Worm (Caenorhabditis elegans) whole organism, L1 larva: ENCODE measurements around the gene W06A11.1.

Experiments used
- Y116A8C.19 ChIP-seq: sonication (generic microtip); optimal IDR thresholded peaks from 2 replicates; lab custom pipeline; 2016; ENCODE audit warnings: missing compliant biosample characterization, missing genetic modification characterization, borderline replicate concordance
- aha-1 ChIP-seq: fragments of 150-350 bp; optimal IDR thresholded peaks from 2 replicates; lab custom pipeline; 2014; ENCODE audit warnings: missing biosample characterization, missing genetic modification characterization
- alr-1 ChIP-seq: fragments of 200-800 bp; sonication (Bioruptor generic); optimal IDR thresholded peaks from 2 replicates; lab custom pipeline; 2018; ENCODE audit warnings: borderline replicate concordance, mild to moderate bottlenecking, missing genetic modification characterization, missing compliant biosample characterization
- blmp-1 ChIP-seq: fragments of 150-350 bp; optimal IDR thresholded peaks from 2 replicates; lab custom pipeline; 2014; ENCODE audit warnings: missing biosample characterization, missing genetic modification characterization
- ceh-63 ChIP-seq: fragments of 200-800 bp; sonication (Bioruptor generic); optimal IDR thresholded peaks from 2 replicates; lab custom pipeline; 2018; ENCODE audit warnings: mild to moderate bottlenecking, missing genetic modification characterization, missing compliant biosample characterization
- ceh-90 ChIP-seq: sonication (generic microtip); optimal IDR thresholded peaks from 2 replicates; lab custom pipeline; 2016; ENCODE audit warnings: missing genetic modification characterization, missing compliant biosample characterization
- dsc-1 ChIP-seq: sonication (generic microtip); optimal IDR thresholded peaks from 2 replicates; lab custom pipeline; 2016; ENCODE audit warnings: mild to moderate bottlenecking, missing genetic modification characterization, missing compliant biosample characterization
- egl-13 ChIP-seq: sonication (generic microtip); optimal IDR thresholded peaks from 2 replicates; lab custom pipeline; 2016; ENCODE audit warnings: missing genotype, missing genetic modification reagents, missing genetic modification characterization, missing compliant biosample characterization
- egl-27 ChIP-seq, 2 experiments: fragments of 150-350 bp in 1 of 2; sonication (generic microtip); optimal IDR thresholded peaks; 3 replicates each; lab custom pipeline; 2017 to 2018; ENCODE audit warnings: missing biosample characterization in 2 of 2, missing genetic modification characterization in 2 of 2, missing genetic modification reagents in 2 of 2
- fkh-10 ChIP-seq: sonication (generic microtip); optimal IDR thresholded peaks from 2 replicates; lab custom pipeline; 2017; ENCODE audit warnings: missing biosample characterization, missing genetic modification reagents, missing genetic modification characterization
- fkh-4 ChIP-seq: sonication (generic microtip); optimal IDR thresholded peaks from 2 replicates; lab custom pipeline; 2016; ENCODE audit warnings: missing compliant biosample characterization, missing genetic modification characterization, borderline replicate concordance
- hlh-17 ChIP-seq: fragments of 200-800 bp; sonication (Bioruptor generic); optimal IDR thresholded peaks from 2 replicates; lab custom pipeline; 2018; ENCODE audit warnings: missing genetic modification characterization, mild to moderate bottlenecking, missing compliant biosample characterization, moderate library complexity, borderline replicate concordance
- hpl-2 ChIP-seq: fragments of 150-350 bp; optimal IDR thresholded peaks from 2 replicates; lab custom pipeline; 2014; ENCODE audit warnings: missing biosample characterization, missing genetic modification reagents, missing genetic modification characterization
- irx-1 ChIP-seq: sonication (generic microtip); optimal IDR thresholded peaks from 2 replicates; lab custom pipeline; 2016; ENCODE audit warnings: missing genetic modification characterization, missing compliant biosample characterization
- lin-35 ChIP-seq, 2 experiments: fragments of 150-350 bp; optimal IDR thresholded peaks; 2 replicates each; lab custom pipeline; 2014; ENCODE audit warnings: missing biosample characterization in 2 of 2, missing genetic modification characterization in 2 of 2, missing genetic modification reagents in 2 of 2
- lin-39 ChIP-seq: fragments of 150-350 bp; optimal IDR thresholded peaks from 2 replicates; lab custom pipeline; 2014; ENCODE audit warnings: missing biosample characterization, missing genetic modification reagents, missing genetic modification characterization
- mef-2 ChIP-seq: fragments of 150-350 bp; optimal IDR thresholded peaks from 2 replicates; lab custom pipeline; 2014; ENCODE audit warnings: missing biosample characterization, missing genetic modification characterization
- nhr-20 ChIP-seq: sonication (generic microtip); optimal IDR thresholded peaks from 2 replicates; lab custom pipeline; 2016; ENCODE audit warnings: mild to moderate bottlenecking, missing genetic modification characterization, missing compliant biosample characterization
- nhr-47 ChIP-seq: sonication (generic microtip); optimal IDR thresholded peaks from 2 replicates; lab custom pipeline; 2016; ENCODE audit warnings: mild to moderate bottlenecking, missing genetic modification characterization, moderate library complexity, missing compliant biosample characterization
- nhr-84 ChIP-seq: sonication (generic microtip); optimal IDR thresholded peaks from 2 replicates; lab custom pipeline; 2017; ENCODE audit warnings: missing biosample characterization, missing genetic modification characterization
- nhr-85 ChIP-seq: sonication (generic microtip); peaks from one replicate; lab custom pipeline; 2016; ENCODE audit warnings: missing genetic modification characterization, inconsistent platforms, missing compliant biosample characterization
- nhr-90 ChIP-seq: sonication (generic microtip); optimal IDR thresholded peaks from 2 replicates; lab custom pipeline; 2016; ENCODE audit warnings: mild to moderate bottlenecking, missing genetic modification characterization, missing compliant biosample characterization; ENCODE audit not compliant: poor library complexity
- pqm-1 ChIP-seq: sonication (generic microtip); optimal IDR thresholded peaks from 3 replicates; lab custom pipeline; 2017; ENCODE audit warnings: missing biosample characterization, missing genetic modification characterization
- rnt-1 ChIP-seq: sonication (generic microtip); optimal IDR thresholded peaks from 2 replicates; lab custom pipeline; 2016; ENCODE audit warnings: mild to moderate bottlenecking, missing genetic modification characterization, moderate library complexity, missing compliant biosample characterization
- skn-1 ChIP-seq: fragments of 150-350 bp; optimal IDR thresholded peaks from 2 replicates; lab custom pipeline; 2014; ENCODE audit warnings: missing biosample characterization, missing genetic modification characterization
- sptf-1 ChIP-seq: fragments of 150-350 bp; optimal IDR thresholded peaks from 2 replicates; lab custom pipeline; 2014; ENCODE audit warnings: missing biosample characterization, missing genetic modification characterization
- swsn-7 ChIP-seq: sonication (generic microtip); optimal IDR thresholded peaks from 2 replicates; lab custom pipeline; 2016; ENCODE audit warnings: missing genetic modification characterization, missing compliant biosample characterization
- tlp-1 ChIP-seq: fragments of 150-350 bp; optimal IDR thresholded peaks from 2 replicates; lab custom pipeline; 2014; ENCODE audit warnings: missing biosample characterization, missing genetic modification characterization
- unc-30 ChIP-seq: sonication (generic microtip); optimal IDR thresholded peaks from 2 replicates; lab custom pipeline; 2017; ENCODE audit warnings: missing biosample characterization, missing genetic modification characterization
- unc-62 ChIP-seq: fragments of 150-350 bp; optimal IDR thresholded peaks from 2 replicates; lab custom pipeline; 2014; ENCODE audit warnings: missing biosample characterization, missing genetic modification reagents, missing genetic modification characterization
- unc-86 ChIP-seq: sonication (generic microtip); optimal IDR thresholded peaks from 2 replicates; lab custom pipeline; 2016; ENCODE audit warnings: missing genetic modification characterization, missing compliant biosample characterization
- vab-15 ChIP-seq: sonication (generic microtip); optimal IDR thresholded peaks from 2 replicates; lab custom pipeline; 2017; ENCODE audit warnings: missing genotype, mild to moderate bottlenecking, missing genetic modification characterization, missing compliant biosample characterization
- xbp-1 ChIP-seq: sonication (generic microtip); optimal IDR thresholded peaks from 2 replicates; lab custom pipeline; 2016; ENCODE audit warnings: missing genetic modification characterization, missing compliant biosample characterization
- zag-1 ChIP-seq: fragments of 150-350 bp; optimal IDR thresholded peaks from 2 replicates; lab custom pipeline; 2014; ENCODE audit warnings: missing biosample characterization, missing genetic modification characterization
- ztf-11 ChIP-seq, 2 experiments: sonication (generic microtip); optimal IDR thresholded peaks; 2 replicates each; lab custom pipeline; 2016 to 2017; ENCODE audit warnings: missing genetic modification characterization in 2 of 2, missing biosample characterization in 1 of 2, missing compliant biosample characterization in 1 of 2
- ztf-4 ChIP-seq: fragments of 150-350 bp; optimal IDR thresholded peaks from 2 replicates; lab custom pipeline; 2014; ENCODE audit warnings: missing biosample characterization, missing genetic modification characterization

W06A11.1 gene

ce11 chrII:4063997-4064396 is 3.4 kb upstream of the W06A11.1 start, which contains the start of gene fbxb-118:
Gene fbxb-118, minus strand, starts transcription at chrII:4064097.
- no peak for TF ChIP-seq unc-30 (tag; lab: Kevin White, UChicago)
- no peak for TF ChIP-seq zag-1 (tag; lab: Kevin White, UChicago)
- no peak for TF ChIP-seq lin-39 (tag; lab: Kevin White, UChicago)
- TF ChIP-seq nhr-85 (tag; lab: Kevin White, UChicago), result no peak
- TF ChIP-seq swsn-7 (tag; lab: Kevin White, UChicago), result no peak
- no peak for TF ChIP-seq ztf-11 (tag; optimal IDR thresholded peaks at IDR 0.05; lab: Kevin White, UChicago)
- TF ChIP-seq skn-1, result no peak
- no peak for TF ChIP-seq fkh-10
- no peak for TF ChIP-seq egl-27 (tag; optimal IDR thresholded peaks at IDR 0.05; lab: Kevin White, UChicago)
- TF ChIP-seq ceh-63 (GFP tag; lab: Kevin White, UChicago), result no peak
- no peak for TF ChIP-seq nhr-20
- TF ChIP-seq Y116A8C.19 (tag; lab: Kevin White, UChicago), result no peak
- TF ChIP-seq xbp-1 (tag; lab: Kevin White, UChicago), result no peak
- TF ChIP-seq ztf-4, result no peak
- TF ChIP-seq blmp-1 (tag; lab: Kevin White, UChicago), result no peak

ce11 chrII:4068141-4068540 is 783 bp downstream of the W06A11.1 start:
- TF ChIP-seq nhr-84 (tag; lab: Kevin White, UChicago) (no peak), nhr-47 (tag; lab: Kevin White, UChicago) (no peak), lin-39 (tag; lab: Kevin White, UChicago) (no peak), lin-35 (GFP tag; optimal IDR thresholded peaks at IDR 0.05; lab: Kevin White, UChicago) (no peak), pqm-1 (tag; lab: Kevin White, UChicago) (no peak), ztf-4 (no peak), fkh-10 (no peak), rnt-1 (tag; lab: Kevin White, UChicago) (no peak), dsc-1 (tag; lab: Kevin White, UChicago) (no peak), tlp-1 (tag; lab: Kevin White, UChicago) (no peak), ceh-90 (no peak), egl-13 (tag; lab: Kevin White, UChicago) (no peak), unc-86 (tag; lab: Kevin White, UChicago) (no peak), Y116A8C.19 (tag; lab: Kevin White, UChicago) (no peak), egl-27 (tag; optimal IDR thresholded peaks at IDR 0.05; lab: Kevin White, UChicago) (no peak), vab-15 (tag; lab: Kevin White, UChicago) (no peak), nhr-90 (no peak), hlh-17 (GFP tag; lab: Kevin White, UChicago) (no peak), unc-62 (no peak)

ce11 chrII:4071075-4071474 is 3.7 kb downstream of the W06A11.1 start:
- TF ChIP-seq alr-1 (no peak), tlp-1 (tag; lab: Kevin White, UChicago) (no peak), fkh-4 (tag; lab: Kevin White, UChicago) (no peak)

ce11 chrII:4074710-4075109 is 7.4 kb downstream of the W06A11.1 start:
- no peak for TF ChIP-seq nhr-47 (tag; lab: Kevin White, UChicago)
- TF ChIP-seq irx-1, result no peak
- TF ChIP-seq aha-1, result no peak
- no peak for TF ChIP-seq zag-1 (tag; lab: Kevin White, UChicago)
- TF ChIP-seq mef-2 (tag; lab: Kevin White, UChicago), result no peak
- TF ChIP-seq sptf-1, result no peak
- TF ChIP-seq hpl-2, result no peak
- no peak for TF ChIP-seq alr-1
- TF ChIP-seq pqm-1 (tag; lab: Kevin White, UChicago), result no peak
- no peak for TF ChIP-seq hlh-17 (GFP tag; lab: Kevin White, UChicago)
